Worm (Caenorhabditis elegans) whole organism, midembryonic: Measurements from ENCODE around the gene srg-34.
A peak's percentile ranks its signal among the peaks of the same experiment; 100 is the strongest.

Experiments
- T22C8.4 ChIP-seq: fragments of 200-800 bp; sonication (Bioruptor generic); IDR thresholded peaks from 2 replicates; pipeline ENCODE4 v1.3.6; 2022; ENCODE audit warnings: missing genetic modification characterization, missing compliant biosample characterization
- cog-1 ChIP-seq: sonication (generic microtip); optimal IDR thresholded peaks from 2 replicates; lab custom pipeline; 2016; ENCODE audit warnings: missing genetic modification characterization, missing compliant biosample characterization
- flt-1 ChIP-seq: fragments of 200-800 bp; sonication (Bioruptor generic); IDR thresholded peaks from 2 replicates; pipeline ENCODE4 v1.3.6; 2022; ENCODE audit warnings: missing genetic modification characterization, missing compliant biosample characterization
- klf-2 ChIP-seq: fragments of 200-800 bp; sonication (Bioruptor generic); conservative IDR thresholded peaks from 2 replicates; pipeline ENCODE4 v1.3.6; 2022; ENCODE audit warnings: missing genetic modification reagents, missing genetic modification characterization, missing compliant biosample characterization
- med-1 ChIP-seq: sonication (generic microtip); optimal IDR thresholded peaks from 2 replicates; lab custom pipeline; 2017; ENCODE audit warnings: missing genetic modification characterization, mild to moderate bottlenecking, missing compliant biosample characterization, antibody characterized with exemption, missing genetic modification reagents; ENCODE audit not compliant: insufficient read depth
- ref-1 ChIP-seq: fragments of 200-800 bp; sonication (Bioruptor generic); conservative IDR thresholded peaks from 2 replicates; pipeline ENCODE4 v1.3.6; 2022; ENCODE audit warnings: missing genetic modification reagents, missing genetic modification characterization, missing compliant biosample characterization
- tab-1 ChIP-seq: fragments of 200-800 bp; sonication (Bioruptor generic); IDR thresholded peaks from 2 replicates; pipeline ENCODE4 v1.3.6; 2022; ENCODE audit warnings: missing genetic modification characterization, missing compliant biosample characterization
- ztf-23 ChIP-seq: fragments of 200-800 bp; sonication (Bioruptor generic); IDR thresholded peaks from 2 replicates; pipeline ENCODE4 v1.3.6; 2022; ENCODE audit warnings: missing genetic modification reagents, missing genetic modification characterization, missing compliant biosample characterization
- ztf-29 ChIP-seq: fragments of 200-800 bp; sonication (Bioruptor generic); IDR thresholded peaks from 2 replicates; pipeline ENCODE4 v1.3.6; 2022; ENCODE audit warnings: missing genetic modification reagents, missing genetic modification characterization, missing compliant biosample characterization

The srg-34 gene

ce11 chrV:18569445-18569844 lies 4.8 kb upstream of the srg-34 start:
- TF ChIP-seq ztf-29 = no peak
- TF ChIP-seq tab-1 = no peak

- peak; percentile 69; the same call in 1 of the 2 replicates for TF ChIP-seq ztf-29
Measured at ce11 chrV:18566352-18566751, 1.7 kb upstream of the srg-34 start.

ce11 chrV:18565621-18566020 lies 935 bp upstream of the srg-34 start:
- TF ChIP-seq cog-1 (tag; lab: Kevin White, UChicago) (no peak), ztf-29 (peak; percentile 6; the same call in 1 of the 2 replicates)

ce11 chrV:18560944-18561343 lies 3.7 kb downstream of the srg-34 start:
- TF ChIP-seq ztf-29 (no peak), T22C8.4 (GFP tag; lab: Robert Waterston, UW) (no peak), med-1 (no peak), flt-1 (no peak), klf-2 (GFP tag; lab: Robert Waterston, UW) (no peak), ref-1 (GFP tag; lab: Robert Waterston, UW) (no peak), tab-1 (no peak), ztf-23 (GFP tag; lab: Robert Waterston, UW) (no peak), cog-1 (tag; lab: Kevin White, UChicago) (no peak)

ce11 chrV:18560188-18560587 lies 4.5 kb downstream of the srg-34 start, which contains the start of gene ttr-26:
ttr-26 (minus strand) TSS chrV:18560288.
- TF ChIP-seq flt-1 = no peak
- no peak for TF ChIP-seq cog-1 (tag; lab: Kevin White, UChicago)

- TF ChIP-seq cog-1 (tag; lab: Kevin White, UChicago) = no peak
- no peak for TF ChIP-seq klf-2 (GFP tag; lab: Robert Waterston, UW)
- TF ChIP-seq ztf-29 = no peak
- no peak for TF ChIP-seq ztf-23 (GFP tag; lab: Robert Waterston, UW)
- TF ChIP-seq T22C8.4 (GFP tag; lab: Robert Waterston, UW) = no peak
- no peak for TF ChIP-seq med-1
- no peak for TF ChIP-seq flt-1
- TF ChIP-seq tab-1 = no peak
- TF ChIP-seq ref-1 (GFP tag; lab: Robert Waterston, UW) = no peak
Measured at ce11 chrV:18556488-18556887, 8.2 kb downstream of the srg-34 start, which contains the start of the genes ttr-24 and ttr-25. ttr-24 (minus strand) TSS chrV:18556643. ttr-25 (plus strand) TSS chrV:18556714.

- TF ChIP-seq flt-1 (no peak), klf-2 (GFP tag; lab: Robert Waterston, UW) (no peak), ztf-29 (no peak), med-1 (no peak), ztf-23 (GFP tag; lab: Robert Waterston, UW) (no peak), ref-1 (GFP tag; lab: Robert Waterston, UW) (no peak), tab-1 (no peak), T22C8.4 (GFP tag; lab: Robert Waterston, UW) (no peak), cog-1 (tag; lab: Kevin White, UChicago) (no peak)
Measured at ce11 chrV:18553750-18554149, 10.9 kb downstream of the srg-34 start, which contains the start of gene Y51A2D.8. Y51A2D.8 (minus strand) TSS chrV:18553850.

ce11 chrV:18546715-18547114 lies 18.0 kb downstream of the srg-34 start:
- peak; percentile 95 for TF ChIP-seq T22C8.4 (GFP tag; lab: Robert Waterston, UW)

- no peak for TF ChIP-seq flt-1
- TF ChIP-seq ztf-29 = no peak
- no peak for TF ChIP-seq ztf-23 (GFP tag; lab: Robert Waterston, UW)
Measured at ce11 chrV:18536015-18536414, 28.7 kb downstream of the srg-34 start.

ce11 chrV:18533606-18534005 lies 31.1 kb downstream of the srg-34 start, which contains the start of gene ints-5:
ints-5 (plus strand) TSS chrV:18533953.
- TF ChIP-seq ref-1 (GFP tag; lab: Robert Waterston, UW) (no peak), klf-2 (GFP tag; lab: Robert Waterston, UW) (no peak), ztf-29 (no peak), med-1 (no peak), ztf-23 (GFP tag; lab: Robert Waterston, UW) (no peak), tab-1 (no peak), T22C8.4 (GFP tag; lab: Robert Waterston, UW) (no peak), flt-1 (no peak)

- TF ChIP-seq tab-1 (no peak), cog-1 (tag; lab: Kevin White, UChicago) (no peak), ref-1 (GFP tag; lab: Robert Waterston, UW) (no peak), flt-1 (no peak), klf-2 (GFP tag; lab: Robert Waterston, UW) (no peak), ztf-29 (no peak), T22C8.4 (GFP tag; lab: Robert Waterston, UW) (no peak), med-1 (no peak), ztf-23 (GFP tag; lab: Robert Waterston, UW) (no peak)
Measured at ce11 chrV:18524460-18524859, 40.2 kb downstream of the srg-34 start, which contains the start of gene hmit-1.2. hmit-1.2 (plus strand) TSS chrV:18524760.

ce11 chrV:18516496-18516895 lies 48.2 kb downstream of the srg-34 start, which contains the start of gene hmit-1.1:
hmit-1.1 (plus strand) TSS chrV:18516789.
- no peak for TF ChIP-seq T22C8.4 (GFP tag; lab: Robert Waterston, UW)
- TF ChIP-seq ztf-29 = no peak
- TF ChIP-seq med-1 = no peak
- no peak for TF ChIP-seq ztf-23 (GFP tag; lab: Robert Waterston, UW)
- TF ChIP-seq flt-1 = no peak
- TF ChIP-seq tab-1 = no peak
- TF ChIP-seq klf-2 (GFP tag; lab: Robert Waterston, UW) = no peak
- no peak for TF ChIP-seq cog-1 (tag; lab: Kevin White, UChicago)
- no peak for TF ChIP-seq ref-1 (GFP tag; lab: Robert Waterston, UW)
